Fruit fly (Drosophila melanogaster): ENCODE measurements around the gene nau.

Gene nau

DNA sequence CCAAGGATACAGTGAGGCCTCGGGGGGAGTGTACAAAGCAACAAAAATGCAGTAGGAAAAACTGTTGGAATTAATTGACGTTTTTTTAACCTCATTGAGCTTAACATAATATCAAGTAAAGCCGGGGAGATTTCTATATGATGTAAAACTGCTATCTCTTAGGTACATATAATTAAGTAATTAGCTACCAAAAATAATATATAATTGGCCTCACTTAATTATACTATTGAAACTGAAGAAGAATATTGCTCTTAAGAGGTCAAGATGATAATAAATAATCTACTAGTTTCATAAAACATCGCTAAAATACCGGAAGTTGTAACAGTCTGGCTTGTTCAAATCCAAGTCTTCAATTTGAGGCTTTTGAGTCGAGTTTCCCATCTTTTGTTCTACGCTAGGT, 50.7 kb downstream of the nau start:
- TF ChIP-seq CoRest (tag; optimal IDR thresholded peaks at IDR 0.05) (peak; percentile 6), prd (optimal IDR thresholded peaks at IDR 0.05) (no peak), prd (GFP tag; IDR thresholded peaks at IDR 0.05) (0 out of 3 replicates have a peak, but pooled peaks have one; percentile 5), gem (tag; optimal IDR thresholded peaks at IDR 0.05) (peak; percentile 30), grau (tag; optimal IDR thresholded peaks at IDR 0.05) (peak; percentile 68), HHEX (GFP tag; optimal IDR thresholded peaks at IDR 0.05) (peak; percentile 22), CG5245 (GFP tag; optimal IDR thresholded peaks at IDR 0.05) (no peak), CG30403 (GFP tag; optimal IDR thresholded peaks at IDR 0.05) (peak; percentile 26), cwo (GFP tag; optimal IDR thresholded peaks at IDR 0.05) (peak; percentile 23), CG7556 (GFP tag; optimal IDR thresholded peaks at IDR 0.05) (peak; percentile 51), CG17361 (GFP tag; IDR thresholded peaks at IDR 0.05) (peak; percentile 26; the same call in 1 of the 3 replicates), CG18599 (GFP tag; optimal IDR thresholded peaks at IDR 0.05) (peak; percentile 27), CG9932 (GFP tag; IDR thresholded peaks at IDR 0.05) (no peak), row (GFP tag; IDR thresholded peaks at IDR 0.05) (0 out of 3 replicates have a peak, but pooled peaks have one; percentile 35), Blimp-1 (GFP tag; optimal IDR thresholded peaks at IDR 0.05) (no peak), tll (GFP tag; optimal IDR thresholded peaks at IDR 0.05) (no peak), CG31441 (GFP tag; IDR thresholded peaks at IDR 0.05) (0 out of 2 replicates have a peak, but pooled peaks have one; percentile 17), mam (GFP tag; optimal IDR thresholded peaks at IDR 0.05) (peak; percentile 1), caup (GFP tag; optimal IDR thresholded peaks at IDR 0.05; ENCODE audit: severe bottlenecking) (peak; percentile 7), CG11504 (tag; optimal IDR thresholded peaks at IDR 0.05) (peak; percentile 28), Kr (GFP tag; optimal IDR thresholded peaks at IDR 0.05) (no peak), CG7271 (tag; optimal IDR thresholded peaks at IDR 0.05) (no peak), CG2120 (GFP tag; optimal IDR thresholded peaks at IDR 0.05) (peak; percentile 45), CG2678 (tag; optimal IDR thresholded peaks at IDR 0.05) (peak; percentile 38), BtbVII (GFP tag; optimal IDR thresholded peaks at IDR 0.05) (peak; percentile 31), CG9727 (GFP tag; optimal IDR thresholded peaks at IDR 0.05) (peak; percentile 16), Meics (GFP tag; optimal IDR thresholded peaks at IDR 0.05) (peak; percentile 33), Gug (GFP tag; IDR thresholded peaks at IDR 0.05) (no peak), CG13424 (tag; optimal IDR thresholded peaks at IDR 0.05) (peak; percentile 14), lilli (GFP tag; optimal IDR thresholded peaks at IDR 0.05) (peak; percentile 38), Hmr (GFP tag; optimal IDR thresholded peaks at IDR 0.05) (peak; percentile 10), jumu (GFP tag; optimal IDR thresholded peaks at IDR 0.05) (no peak), sens (GFP tag) (peak; percentile 69)

DNA sequence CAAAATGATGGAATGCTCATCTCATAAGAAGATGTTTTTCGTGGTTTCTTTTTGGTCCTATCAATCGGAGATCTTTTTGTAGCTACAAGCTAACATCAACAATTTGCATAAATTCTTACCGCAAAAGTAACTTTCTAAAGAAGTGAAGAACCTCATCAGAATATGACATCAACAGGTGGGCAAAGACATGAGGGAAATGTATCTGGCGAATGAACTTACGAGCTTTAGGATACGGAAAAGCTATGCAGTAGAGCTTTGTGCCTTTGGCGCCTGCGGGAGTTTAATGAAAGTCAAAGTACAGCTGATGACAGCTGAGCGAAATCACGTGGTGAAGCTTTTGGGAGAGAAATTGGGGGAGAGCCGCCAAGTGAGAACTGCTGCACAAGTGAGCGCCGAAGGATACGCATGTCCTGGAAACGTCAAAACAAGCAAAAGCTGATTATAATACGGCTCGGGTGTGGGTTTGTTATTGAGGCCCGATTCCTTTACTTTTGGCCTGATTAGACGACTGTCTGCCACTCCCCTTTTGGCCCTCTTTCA, 51.4 kb downstream of the nau start:
- TF ChIP-seq Poxn (GFP tag; IDR thresholded peaks at IDR 0.05) (no peak), Ets65A (GFP tag) (peak; percentile 86), corto (GFP tag; optimal IDR thresholded peaks at IDR 0.05) (no peak), CG14050 (GFP tag; IDR thresholded peaks at IDR 0.05) (no peak), scrt (GFP tag; optimal IDR thresholded peaks at IDR 0.05) (peak; percentile 93), gce (GFP tag; IDR thresholded peaks at IDR 0.05) (no peak), shn (GFP tag; optimal IDR thresholded peaks at IDR 0.05) (no peak), Dip3 (GFP tag; optimal IDR thresholded peaks at IDR 0.05) (no peak), CG6791 (GFP tag; IDR thresholded peaks at IDR 0.05; ENCODE audit: partially characterized antibody) (no peak), Usf (GFP tag; optimal IDR thresholded peaks at IDR 0.05) (no peak), Sin3A (optimal IDR thresholded peaks at IDR 0.05) (no peak), H2.0 (GFP tag; IDR thresholded peaks at IDR 0.05) (no peak), Dll (GFP tag; IDR thresholded peaks at IDR 0.05; ENCODE audit: partially characterized antibody) (no peak), CHES-1-like (GFP tag; optimal IDR thresholded peaks at IDR 0.05) (no peak), YL-1 (GFP tag; optimal IDR thresholded peaks at IDR 0.05) (no peak), z (GFP tag; IDR thresholded peaks at IDR 0.05) (no peak), CG9727 (GFP tag; optimal IDR thresholded peaks at IDR 0.05) (no peak), dm (GFP tag; optimal IDR thresholded peaks at IDR 0.05) (no peak), CG32532 (GFP tag; IDR thresholded peaks at IDR 0.05) (peak; percentile 10; the same call in 1 of the 2 replicates), Trl (optimal IDR thresholded peaks at IDR 0.05) (peak; percentile 43 to 54), Trl (GFP tag; optimal IDR thresholded peaks at IDR 0.05) (no peak)
